Worm (Caenorhabditis elegans) whole organism, L4/young adult: Measurements from ENCODE around the gene tbc-16.

Experiments
- dao-5 ChIP-seq: sonication (generic microtip); optimal IDR thresholded peaks from 2 replicates; lab custom pipeline; 2016; ENCODE audit warnings: missing genotype, missing genetic modification characterization, moderate library complexity, missing compliant biosample characterization
- him-1 ChIP-seq: sonication (generic microtip); optimal IDR thresholded peaks from 2 replicates; lab custom pipeline; 2016; ENCODE audit warnings: missing genotype, missing genetic modification reagents, missing genetic modification characterization, missing compliant biosample characterization

DNA sequence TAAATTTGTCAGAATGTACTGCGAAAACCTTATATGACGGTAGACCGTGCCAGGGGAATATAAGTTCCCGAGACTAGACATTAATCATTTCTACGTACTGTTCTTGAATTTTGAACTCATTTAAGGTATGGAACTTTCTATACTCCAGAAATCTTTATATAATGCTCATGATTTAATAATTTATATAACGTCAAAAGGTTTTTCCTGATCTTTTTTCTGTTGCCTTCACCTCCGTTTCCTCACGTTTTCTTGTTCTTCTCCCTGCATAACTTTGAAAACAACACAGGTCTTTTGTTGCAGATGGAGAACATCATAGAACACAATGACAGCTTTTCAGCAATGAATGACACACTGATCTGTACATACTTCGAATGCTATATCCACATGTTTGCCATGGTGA is 33.7 kb downstream of the tbc-16 start, which contains the start of gene egl-6:
- TF ChIP-seq him-1 (no peak), dao-5 (tag; lab: Kevin White, UChicago) (no peak)
